Worm (Caenorhabditis elegans) whole organism, young adult: ENCODE measurements around the gene gid-8.

Experiments used
- B0019.2 ChIP-seq: fragments of 200-800 bp; sonication (Bioruptor generic); conservative IDR thresholded peaks from 2 replicates; pipeline ENCODE4 v1.3.6; 2022; ENCODE audit warnings: missing genetic modification reagents, missing genetic modification characterization, missing compliant biosample characterization
- C06A6.2 ChIP-seq: fragments of 200-800 bp; sonication (Bioruptor generic); conservative IDR thresholded peaks from 2 replicates; pipeline ENCODE4 v1.3.6; 2022; ENCODE audit warnings: missing genetic modification characterization, missing compliant biosample characterization
- F22D6.2 ChIP-seq: sonication (generic microtip); optimal IDR thresholded peaks from 2 replicates; lab custom pipeline; 2016; ENCODE audit warnings: mild to moderate bottlenecking, missing genetic modification characterization, missing compliant biosample characterization
- F39B2.1 ChIP-seq: fragments of 200-800 bp; sonication (Bioruptor generic); IDR thresholded peaks from 2 replicates; pipeline ENCODE4 v1.3.6; 2022; ENCODE audit warnings: missing genetic modification reagents, missing genetic modification characterization, missing compliant biosample characterization
- F49E8.2 ChIP-seq: sonication (generic microtip); optimal IDR thresholded peaks from 3 replicates; lab custom pipeline; 2017; ENCODE audit warnings: missing genetic modification characterization, mild to moderate bottlenecking, missing compliant biosample characterization, antibody characterized with exemption, moderate library complexity; ENCODE audit not compliant: insufficient read depth
- F57C9.4 ChIP-seq: sonication (generic microtip); optimal IDR thresholded peaks from 2 replicates; lab custom pipeline; 2017; ENCODE audit warnings: mild to moderate bottlenecking, missing genetic modification characterization, missing compliant biosample characterization
- K11D2.4 ChIP-seq: fragments of 200-800 bp; sonication (Bioruptor generic); IDR thresholded peaks from 2 replicates; pipeline ENCODE4 v1.3.6; 2022; ENCODE audit warnings: missing genetic modification reagents, missing genetic modification characterization, missing compliant biosample characterization
- K12H6.12 ChIP-seq: fragments of 200-800 bp; sonication (Bioruptor generic); optimal IDR thresholded peaks from 2 replicates; lab custom pipeline; 2018; ENCODE audit warnings: mild to moderate bottlenecking, missing genetic modification characterization, missing compliant biosample characterization
- T07F8.4 ChIP-seq: sonication (generic microtip); optimal IDR thresholded peaks from 2 replicates; lab custom pipeline; 2016; ENCODE audit warnings: mild to moderate bottlenecking, missing genetic modification characterization, moderate library complexity, missing compliant biosample characterization
- T26A5.8 ChIP-seq: sonication (generic microtip); optimal IDR thresholded peaks from 2 replicates; lab custom pipeline; 2016; ENCODE audit warnings: missing genetic modification characterization, missing compliant biosample characterization
- Y53G8AR.9 ChIP-seq: fragments of 200-800 bp; sonication (Bioruptor generic); conservative IDR thresholded peaks from 2 replicates; pipeline ENCODE4 v1.3.6; 2022; ENCODE audit warnings: missing genetic modification reagents, missing genetic modification characterization, missing compliant biosample characterization
- Y56A3A.18 ChIP-seq: fragments of 200-800 bp; sonication (Bioruptor generic); IDR thresholded peaks from 2 replicates; pipeline ENCODE4 v1.3.6; 2022; ENCODE audit warnings: missing genetic modification reagents, missing genetic modification characterization, missing compliant biosample characterization
- ama-1 ChIP-seq, 3 experiments: fragments of 150-350 bp in 1 of 3; sonication (generic microtip) in 2 of 3; optimal IDR thresholded peaks; 2 replicates each; lab custom pipeline; 2014 to 2018; ENCODE audit warnings: missing biosample characterization in 2 of 3, missing genetic modification characterization in 2 of 3, missing genetic modification reagents in 2 of 3
- aptf-2 ChIP-seq: fragments of 200-800 bp; sonication (Bioruptor generic); conservative IDR thresholded peaks from 2 replicates; pipeline ENCODE4 v1.3.6; 2022; ENCODE audit warnings: missing genetic modification reagents, missing genetic modification characterization, missing compliant biosample characterization
- attf-6 ChIP-seq: fragments of 200-800 bp; sonication (Bioruptor generic); IDR thresholded peaks from 2 replicates; pipeline ENCODE4 v1.3.6; 2022; ENCODE audit warnings: missing genetic modification reagents, missing genetic modification characterization, missing compliant biosample characterization
- cebp-2 ChIP-seq: fragments of 200-800 bp; sonication (Bioruptor generic); IDR thresholded peaks from 2 replicates; pipeline ENCODE4 v1.3.6; 2022; ENCODE audit warnings: missing genetic modification characterization, missing compliant biosample characterization
- ceh-100 ChIP-seq: fragments of 200-800 bp; sonication (Bioruptor generic); IDR thresholded peaks from 2 replicates; pipeline ENCODE4 v1.3.6; 2022; ENCODE audit warnings: missing genetic modification reagents, missing genetic modification characterization, missing compliant biosample characterization
- ceh-27 ChIP-seq: fragments of 200-800 bp; sonication (Bioruptor generic); optimal IDR thresholded peaks from 2 replicates; lab custom pipeline; 2018; ENCODE audit warnings: mild to moderate bottlenecking, missing genetic modification characterization, moderate library complexity, missing compliant biosample characterization
- ceh-79 ChIP-seq: sonication (generic microtip); optimal IDR thresholded peaks from 2 replicates; lab custom pipeline; 2017; ENCODE audit warnings: mild to moderate bottlenecking, missing genetic modification characterization, missing compliant biosample characterization
- chd-7 ChIP-seq: sonication (generic microtip); optimal IDR thresholded peaks from 2 replicates; lab custom pipeline; 2016; ENCODE audit warnings: mild to moderate bottlenecking, missing genetic modification characterization, moderate library complexity, missing compliant biosample characterization
- die-1 ChIP-seq: sonication (generic microtip); optimal IDR thresholded peaks from 2 replicates; lab custom pipeline; 2016; ENCODE audit warnings: missing genotype, mild to moderate bottlenecking, missing genetic modification characterization, missing compliant biosample characterization
- efl-1 ChIP-seq: fragments of 150-350 bp; optimal IDR thresholded peaks from 2 replicates; lab custom pipeline; 2014; ENCODE audit warnings: missing biosample characterization, missing genetic modification reagents, missing genetic modification characterization
- egl-44 ChIP-seq: fragments of 200-800 bp; sonication (Bioruptor generic); IDR thresholded peaks from 2 replicates; pipeline ENCODE4 v1.3.6; 2022; ENCODE audit warnings: missing genetic modification reagents, missing genetic modification characterization, missing compliant biosample characterization
- egrh-3 ChIP-seq: fragments of 200-800 bp; sonication (Bioruptor generic); IDR thresholded peaks from 2 replicates; pipeline ENCODE4 v1.3.6; 2022; ENCODE audit warnings: missing genetic modification reagents, missing genetic modification characterization, missing compliant biosample characterization
- ets-4 ChIP-seq: fragments of 200-800 bp; sonication (Bioruptor generic); optimal IDR thresholded peaks from 2 replicates; lab custom pipeline; 2018; ENCODE audit warnings: mild to moderate bottlenecking, missing genetic modification characterization, missing compliant biosample characterization
- fkh-3 ChIP-seq: sonication (generic microtip); optimal IDR thresholded peaks from 2 replicates; lab custom pipeline; 2016; ENCODE audit warnings: mild to moderate bottlenecking, missing genetic modification characterization, missing compliant biosample characterization
- him-1 ChIP-seq: sonication (generic microtip); optimal IDR thresholded peaks from 2 replicates; lab custom pipeline; 2016; ENCODE audit warnings: missing genotype, missing genetic modification reagents, missing genetic modification characterization, missing compliant biosample characterization
- hmg-1.2 ChIP-seq: fragments of 200-800 bp; sonication (Bioruptor generic); IDR thresholded peaks from 2 replicates; pipeline ENCODE4 v1.3.6; 2022; ENCODE audit warnings: missing genetic modification reagents, missing genetic modification characterization, missing compliant biosample characterization
- lir-1 ChIP-seq: fragments of 200-800 bp; sonication (Bioruptor generic); conservative IDR thresholded peaks from 2 replicates; pipeline ENCODE4 v1.3.6; 2022; ENCODE audit warnings: missing genetic modification reagents, missing genetic modification characterization, missing compliant biosample characterization
- madf-10 ChIP-seq: sonication (generic microtip); optimal IDR thresholded peaks from 2 replicates; lab custom pipeline; 2016; ENCODE audit warnings: mild to moderate bottlenecking, missing genetic modification characterization, missing compliant biosample characterization
- madf-8 ChIP-seq: fragments of 200-800 bp; sonication (Bioruptor generic); conservative IDR thresholded peaks from 2 replicates; pipeline ENCODE4 v1.3.6; 2022; ENCODE audit warnings: missing genetic modification reagents, missing genetic modification characterization, missing compliant biosample characterization
- mes-4 ChIP-seq: sonication (generic microtip); optimal IDR thresholded peaks from 2 replicates; lab custom pipeline; 2016; ENCODE audit warnings: missing genotype, missing genetic modification characterization, missing compliant biosample characterization
- nhr-27 ChIP-seq: fragments of 200-800 bp; sonication (Bioruptor generic); optimal IDR thresholded peaks from 2 replicates; lab custom pipeline; 2018; ENCODE audit warnings: mild to moderate bottlenecking, missing genetic modification characterization, moderate library complexity, missing compliant biosample characterization
- nhr-90 ChIP-seq: sonication (generic microtip); optimal IDR thresholded peaks from 2 replicates; lab custom pipeline; 2016; ENCODE audit warnings: missing genotype, mild to moderate bottlenecking, missing genetic modification characterization, missing compliant biosample characterization
- pbrm-1 ChIP-seq: fragments of 200-800 bp; sonication (Bioruptor generic); IDR thresholded peaks from 2 replicates; pipeline ENCODE4 v1.3.6; 2022; ENCODE audit warnings: missing genetic modification reagents, missing genetic modification characterization, missing compliant biosample characterization
- rcor-1 ChIP-seq: fragments of 200-800 bp; sonication (Bioruptor generic); IDR thresholded peaks from 2 replicates; pipeline ENCODE4 v1.3.6; 2022; ENCODE audit warnings: missing genetic modification reagents, missing genetic modification characterization, missing compliant biosample characterization
- rec-8 ChIP-seq, 2 experiments: sonication (generic microtip); optimal IDR thresholded peaks; 2 replicates each; lab custom pipeline; 2016; ENCODE audit warnings: mild to moderate bottlenecking in 2 of 2, missing genetic modification characterization in 2 of 2, missing genetic modification reagents in 2 of 2, missing genotype in 2 of 2, missing biosample characterization in 1 of 2, missing compliant biosample characterization in 1 of 2, moderate library complexity in 1 of 2
- rpc-1 ChIP-seq, 2 experiments: fragments of 150-350 bp in 1 of 2; sonication (generic microtip) in 1 of 2; optimal IDR thresholded peaks; 2 replicates each; lab custom pipeline; 2014 to 2018; ENCODE audit warnings: missing biosample characterization in 1 of 2, missing genetic modification characterization in 1 of 2, missing genetic modification reagents in 1 of 2, missing genotype in 1 of 2
- snpc-1.1 ChIP-seq: sonication (generic microtip); optimal IDR thresholded peaks from 2 replicates; lab custom pipeline; 2017; ENCODE audit warnings: missing genetic modification characterization, mild to moderate bottlenecking, missing compliant biosample characterization, antibody characterized with exemption, moderate library complexity, missing genotype, missing genetic modification reagents; ENCODE audit not compliant: insufficient read depth
- snpc-1.3 ChIP-seq: sonication (generic microtip); optimal IDR thresholded peaks from 2 replicates; lab custom pipeline; 2017; ENCODE audit warnings: missing genetic modification characterization, mild to moderate bottlenecking, missing compliant biosample characterization, antibody characterized with exemption, moderate library complexity, missing genotype, missing genetic modification reagents; ENCODE audit not compliant: insufficient read depth
- tbp1 ChIP-seq: fragments of 200-800 bp; sonication (Bioruptor generic); optimal IDR thresholded peaks from 2 replicates; lab custom pipeline; 2018; ENCODE audit warnings: mild to moderate bottlenecking, missing genetic modification characterization, missing compliant biosample characterization
- tlf-1 ChIP-seq: fragments of 200-800 bp; sonication (Bioruptor generic); optimal IDR thresholded peaks from 2 replicates; lab custom pipeline; 2018; ENCODE audit warnings: mild to moderate bottlenecking, missing genetic modification characterization, missing compliant biosample characterization
- xnd-1 ChIP-seq: sonication (generic microtip); optimal IDR thresholded peaks from 2 replicates; lab custom pipeline; 2016; ENCODE audit warnings: missing genotype, missing genetic modification reagents, missing genetic modification characterization, missing compliant biosample characterization
- zfh-2 ChIP-seq: fragments of 200-800 bp; sonication (Bioruptor generic); conservative IDR thresholded peaks from 2 replicates; pipeline ENCODE4 v1.3.6; 2022; ENCODE audit warnings: missing genetic modification reagents, missing genetic modification characterization, missing compliant biosample characterization
- ztf-18 ChIP-seq: sonication (generic microtip); optimal IDR thresholded peaks from 2 replicates; lab custom pipeline; 2016; ENCODE audit warnings: missing genotype, mild to moderate bottlenecking, missing genetic modification characterization, missing compliant biosample characterization
- ztf-25 ChIP-seq: fragments of 200-800 bp; sonication (Bioruptor generic); IDR thresholded peaks from 2 replicates; pipeline ENCODE4 v1.3.6; 2022; ENCODE audit warnings: missing genetic modification reagents, missing genetic modification characterization, missing compliant biosample characterization
- ztf-6 ChIP-seq: fragments of 200-800 bp; sonication (Bioruptor generic); IDR thresholded peaks from 2 replicates; pipeline ENCODE4 v1.3.6; 2022; ENCODE audit warnings: missing genetic modification reagents, missing genetic modification characterization, missing compliant biosample characterization

Gene gid-8

ce11 chrV:1474486-1475125, 7.1 kb downstream of the gid-8 start, which contains the start of the genes F53E2.2 and unc-60:
Gene F53E2.2, plus strand, starts transcription at chrV:1475086.
Gene unc-60, plus strand, starts transcription at chrV:1475086.
- TF ChIP-seq pbrm-1 (GFP tag; lab: Robert Waterston, UW) (no peak), chd-7 (tag; lab: Kevin White, UChicago) (peak; percentile 17), F39B2.1 (GFP tag; lab: Robert Waterston, UW) (no peak), ztf-18 (tag; lab: Kevin White, UChicago) (no peak), xnd-1 (tag; lab: Kevin White, UChicago) (no peak), snpc-1.3 (tag; lab: Kevin White, UChicago) (no peak), mes-4 (no peak), F49E8.2 (tag; lab: Kevin White, UChicago) (no peak), ceh-27 (GFP tag; lab: Kevin White, UChicago) (peak; percentile 68), tlf-1 (GFP tag; lab: Kevin White, UChicago) (no peak), nhr-90 (tag; lab: Kevin White, UChicago) (no peak), K12H6.12 (tag; lab: Kevin White, UChicago) (peak; percentile 46), aptf-2 (GFP tag; lab: Robert Waterston, UW) (no peak), efl-1 (GFP tag; lab: Kevin White, UChicago) (no peak), fkh-3 (tag; lab: Kevin White, UChicago) (no peak), rcor-1 (no peak), rpc-1 (optimal IDR thresholded peaks at IDR 0.05; lab: Kevin White, UChicago) (no peak), rpc-1 (tag; optimal IDR thresholded peaks at IDR 0.05; lab: Kevin White, UChicago) (no peak), ceh-100 (GFP tag; lab: Robert Waterston, UW) (no peak), madf-8 (GFP tag; lab: Robert Waterston, UW) (no peak), ceh-79 (tag; lab: Kevin White, UChicago) (no peak), K11D2.4 (GFP tag; lab: Robert Waterston, UW) (0 out of 2 replicates have a peak, but pooled peaks have one; percentile 42), F57C9.4 (tag; lab: Kevin White, UChicago) (no peak), rec-8 (tag; optimal IDR thresholded peaks at IDR 0.05; lab: Kevin White, UChicago) (no peak), Y56A3A.18 (GFP tag; lab: Robert Waterston, UW) (no peak), snpc-1.1 (no peak), him-1 (tag; lab: Kevin White, UChicago) (no peak), ztf-25 (GFP tag; lab: Robert Waterston, UW) (no peak), zfh-2 (GFP tag; lab: Robert Waterston, UW) (peak; percentile 97), B0019.2 (GFP tag; lab: Robert Waterston, UW) (no peak), ama-1 (optimal IDR thresholded peaks at IDR 0.05; lab: Kevin White, UChicago) (no peak), ama-1 (GFP tag; optimal IDR thresholded peaks at IDR 0.05; lab: Kevin White, UChicago) (no peak), Y53G8AR.9 (0 out of 2 replicates have a peak, but pooled peaks have one; percentile 41), hmg-1.2 (GFP tag; lab: Robert Waterston, UW) (peak; percentile 67; the same call in 1 of the 2 replicates), egrh-3 (GFP tag; lab: Robert Waterston, UW) (peak; percentile 68), C06A6.2 (GFP tag; lab: Robert Waterston, UW) (peak; percentile 47; the same call in 1 of the 2 replicates), lir-1 (no peak), attf-6 (GFP tag; lab: Robert Waterston, UW) (no peak), cebp-2 (0 out of 2 replicates have a peak, but pooled peaks have one; percentile 54), egl-44 (no peak; the same call in 1 of the 2 replicates), ets-4 (GFP tag; lab: Kevin White, UChicago) (no peak), T26A5.8 (tag; lab: Kevin White, UChicago) (no peak), tbp1 (GFP tag; lab: Kevin White, UChicago) (no peak), ztf-6 (GFP tag; lab: Robert Waterston, UW) (no peak), F22D6.2 (no peak), nhr-27 (tag; lab: Kevin White, UChicago) (no peak), T07F8.4 (tag; lab: Kevin White, UChicago) (no peak), madf-10 (tag; lab: Kevin White, UChicago) (peak; percentile 29), die-1 (peak; percentile 30)
